Worm (Caenorhabditis elegans): ENCODE measurements around the gene K07F5.17.

K07F5.17 gene

DNA sequence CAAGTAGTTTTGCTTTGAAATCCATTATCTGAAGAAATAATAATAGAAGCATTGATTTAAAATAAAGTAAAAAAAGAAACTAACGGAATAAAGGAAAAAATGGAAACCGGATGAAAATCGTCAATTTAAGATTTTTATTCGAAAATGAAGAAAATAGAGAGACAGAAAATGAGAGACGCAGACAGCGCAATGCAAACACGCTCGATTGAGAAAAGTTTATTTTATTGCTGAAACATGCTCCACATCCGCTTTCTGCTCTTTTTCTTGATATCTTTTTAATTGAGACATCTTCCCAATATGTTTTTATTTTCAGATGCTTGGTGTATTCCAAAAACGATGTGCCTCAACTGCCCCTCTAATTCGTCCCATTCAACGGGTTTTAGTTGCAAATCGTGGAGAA is 42.1 kb downstream of the K07F5.17 start, which contains the start of the genes prp-18 and mccc-1 (continued):
- TF ChIP-seq daf-12 (tag; optimal IDR thresholded peaks at IDR 0.05), result no peak
- no peak for TF ChIP-seq nhr-42 (GFP tag; IDR thresholded peaks at IDR 0.05)
- no peak for TF ChIP-seq nhr-111 (GFP tag; optimal IDR thresholded peaks at IDR 0.05)

- TF ChIP-seq sdz-12 (GFP tag; optimal IDR thresholded peaks at IDR 0.05) (no peak), ceh-62 (tag; optimal IDR thresholded peaks at IDR 0.05) (no peak), nhr-41 (GFP tag; IDR thresholded peaks at IDR 0.05) (no peak), ceh-44 (GFP tag; IDR thresholded peaks at IDR 0.05) (no peak), duxl-1 (tag; optimal IDR thresholded peaks at IDR 0.05; ENCODE audit: poor library complexity) (no peak), lin-39 (tag; optimal IDR thresholded peaks at IDR 0.05) (no peak), Y5F2A.4 (GFP tag; optimal IDR thresholded peaks at IDR 0.05) (no peak), ztf-11 (tag; optimal IDR thresholded peaks at IDR 0.05) (no peak), dmd-9 (GFP tag; IDR thresholded peaks at IDR 0.05) (no peak), madf-5 (GFP tag; IDR thresholded peaks at IDR 0.05) (no peak), snpc-4 (tag; optimal IDR thresholded peaks at IDR 0.05) (no peak), ztf-7 (tag; optimal IDR thresholded peaks at IDR 0.05) (no peak), mdl-1 (tag; optimal IDR thresholded peaks at IDR 0.05) (no peak), ama-1 (optimal IDR thresholded peaks at IDR 0.05) (no peak), hif-1 (tag; optimal IDR thresholded peaks at IDR 0.05) (no peak), daf-19 (GFP tag; conservative IDR thresholded peaks at IDR 0.05) (no peak)
Observed at ce11 chrIV:9889857-9890256, 47.7 kb downstream of the K07F5.17 start, which contains the start of gene ttbk-3. Gene ttbk-3 (minus strand): TSS chrIV:9889957.

- TF ChIP-seq T26A8.4 (GFP tag; IDR thresholded peaks at IDR 0.05), result no peak
- no peak for TF ChIP-seq daf-19 (GFP tag; conservative IDR thresholded peaks at IDR 0.05)
- TF ChIP-seq set-16 (GFP tag; IDR thresholded peaks at IDR 0.05), result no peak
- no peak for TF ChIP-seq egl-27 (tag; optimal IDR thresholded peaks at IDR 0.05)
- no peak for TF ChIP-seq F44E2.7 (GFP tag; IDR thresholded peaks at IDR 0.05)
- TF ChIP-seq aha-1 (tag), result no peak
- no peak for TF ChIP-seq mxl-3 (GFP tag; optimal IDR thresholded peaks at IDR 0.05)
- no peak for TF ChIP-seq hmg-1.1 (GFP tag; IDR thresholded peaks at IDR 0.05)
- TF ChIP-seq zip-2 (tag; optimal IDR thresholded peaks at IDR 0.05), result no peak
- no peak for TF ChIP-seq nhr-28 (tag; optimal IDR thresholded peaks at IDR 0.05)
- TF ChIP-seq madf-9 (GFP tag; conservative IDR thresholded peaks at IDR 0.05), result no peak
- no peak for TF ChIP-seq hif-1 (tag; optimal IDR thresholded peaks at IDR 0.05)
- TF ChIP-seq pqm-1 (tag; optimal IDR thresholded peaks at IDR 0.05), result no peak
- no peak for TF ChIP-seq F10B5.3 (tag; optimal IDR thresholded peaks at IDR 0.05)
Observed at ce11 chrIV:9891938-9892337, 49.8 kb downstream of the K07F5.17 start, which contains the start of gene F32B6.4. Gene F32B6.4 (minus strand): TSS chrIV:9892038.

All from whole organism, L4 larva.